Fruit fly (Drosophila melanogaster): ENCODE measurements around the gene CG15387.

Gene CG15387

DNA sequence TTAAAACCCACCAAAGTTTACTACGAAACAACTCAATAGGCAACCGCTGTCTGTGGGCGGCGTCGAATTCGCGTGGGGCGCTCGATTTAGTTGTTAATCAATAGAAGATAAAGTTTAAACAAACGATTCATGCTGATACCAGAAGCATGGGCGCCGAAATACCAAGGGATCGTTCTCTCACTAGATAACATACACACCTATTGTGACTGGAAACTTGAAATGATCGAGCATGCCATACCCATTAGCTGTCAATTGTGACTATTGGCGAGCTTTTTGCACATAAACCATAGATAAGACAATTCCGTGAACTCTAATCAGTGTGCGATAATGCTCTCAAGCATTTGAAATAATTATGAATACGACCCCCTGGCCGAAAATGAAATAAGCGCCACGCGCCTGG lies 46.7 kb downstream of the CG15387 start (continued):
- TF ChIP-seq lilli (GFP tag; optimal IDR thresholded peaks at IDR 0.05) (peak; percentile 85), CG4282 (GFP tag; optimal IDR thresholded peaks at IDR 0.05) (peak; percentile 57), Usf (GFP tag; optimal IDR thresholded peaks at IDR 0.05) (peak; percentile 28), Hr51 (GFP tag; optimal IDR thresholded peaks at IDR 0.05) (peak; percentile 9 to 88), vvl (GFP tag; IDR thresholded peaks at IDR 0.05) (peak; percentile 66; the same call in 1 of the 2 replicates), Ada2b (GFP tag; IDR thresholded peaks at IDR 0.05) (peak; percentile 61), dmrt11E (tag; optimal IDR thresholded peaks at IDR 0.05) (no peak), trem (tag; optimal IDR thresholded peaks at IDR 0.05) (no peak), unc-4 (GFP tag; IDR thresholded peaks at IDR 0.05; ENCODE audit: partially characterized antibody) (no peak), Opbp (GFP tag; IDR thresholded peaks at IDR 0.05; ENCODE audit: partially characterized antibody) (no peak), eve (GFP tag; optimal IDR thresholded peaks at IDR 0.05) (peak in 1 of 2 experiments; percentile 87), Ssrp (tag; optimal IDR thresholded peaks at IDR 0.05) (peak; percentile 64), sc (optimal IDR thresholded peaks at IDR 0.05) (no peak), sc (GFP tag; optimal IDR thresholded peaks at IDR 0.05) (peak; percentile 44), crp (GFP tag; optimal IDR thresholded peaks at IDR 0.05) (no peak), ap (GFP tag; IDR thresholded peaks at IDR 0.05) (no peak), bcd (GFP tag; optimal IDR thresholded peaks at IDR 0.05) (peak; percentile 79), CG5180 (GFP tag; optimal IDR thresholded peaks at IDR 0.05) (peak; percentile 38), ase (GFP tag; IDR thresholded peaks at IDR 0.05) (peak; percentile 71; the same call in 2 of the 3 replicates), vfl (GFP tag; optimal IDR thresholded peaks at IDR 0.05) (peak; percentile 42), CG3407 (GFP tag; optimal IDR thresholded peaks at IDR 0.05) (peak; percentile 34), otp (GFP tag; IDR thresholded peaks at IDR 0.05) (0 out of 3 replicates have a peak, but pooled peaks have one; percentile 53), CG13775 (GFP tag; optimal IDR thresholded peaks at IDR 0.05) (peak; percentile 58), Myb (GFP tag; optimal IDR thresholded peaks at IDR 0.05) (peak; percentile 65), fd64A (GFP tag; optimal IDR thresholded peaks at IDR 0.05) (no peak), Dad (GFP tag; optimal IDR thresholded peaks at IDR 0.05) (peak; percentile 35), CG1233 (GFP tag; optimal IDR thresholded peaks at IDR 0.05) (peak; percentile 68), lbe (GFP tag; optimal IDR thresholded peaks at IDR 0.05) (no peak), sim (GFP tag; IDR thresholded peaks at IDR 0.05) (no peak), CG9797 (GFP tag; optimal IDR thresholded peaks at IDR 0.05) (no peak), wek (GFP tag; optimal IDR thresholded peaks at IDR 0.05) (peak; percentile 32), org-1 (GFP tag; optimal IDR thresholded peaks at IDR 0.05) (peak; percentile 65), CG10209 (GFP tag; optimal IDR thresholded peaks at IDR 0.05) (peak; percentile 77), Trl (optimal IDR thresholded peaks at IDR 0.05) (no peak), Trl (GFP tag; optimal IDR thresholded peaks at IDR 0.05) (peak; percentile 71), prd (optimal IDR thresholded peaks at IDR 0.05) (no peak), prd (GFP tag; IDR thresholded peaks at IDR 0.05) (peak; percentile 81), gt (GFP tag; IDR thresholded peaks at IDR 0.05) (0 out of 2 replicates have a peak, but pooled peaks have one; percentile 20), rib (GFP tag; IDR thresholded peaks at IDR 0.05) (peak; percentile 83), CG9876 (GFP tag; optimal IDR thresholded peaks at IDR 0.05) (peak; percentile 27), Kr (GFP tag; optimal IDR thresholded peaks at IDR 0.05) (no peak), CG4854 (GFP tag; optimal IDR thresholded peaks at IDR 0.05) (peak; percentile 66), emc (GFP tag; optimal IDR thresholded peaks at IDR 0.05) (peak; percentile 67), scrt (GFP tag; optimal IDR thresholded peaks at IDR 0.05) (peak; percentile 60), pho (GFP tag; optimal IDR thresholded peaks at IDR 0.05) (peak; percentile 71), grau (tag; optimal IDR thresholded peaks at IDR 0.05) (peak; percentile 81), ab (GFP tag; optimal IDR thresholded peaks at IDR 0.05) (no peak), CG14860 (GFP tag; IDR thresholded peaks at IDR 0.05; ENCODE audit: partially characterized antibody) (no peak), Eip74EF (GFP tag; optimal IDR thresholded peaks at IDR 0.05) (peak in 1 of 2 experiments; percentile 63), NK7.1 (GFP tag; optimal IDR thresholded peaks at IDR 0.05) (peak; percentile 35), Bgb (GFP tag; IDR thresholded peaks at IDR 0.05; ENCODE audit: partially characterized antibody) (no peak)

Data from whole organism, embryonic.